Fruit fly (Drosophila melanogaster) whole organism, adult: ENCODE results near the gene CG42709.

Experiments used
- CG11617 ChIP-seq: fragments of 200-800 bp; sonication (Bioruptor generic); optimal IDR thresholded peaks from 2 replicates; lab custom pipeline; 2017; ENCODE audit warnings: mild to moderate bottlenecking, missing biosample characterization, missing genetic modification reagents, missing genetic modification characterization
- CG1620 ChIP-seq: fragments of 200-800 bp; sonication (Bioruptor generic); optimal IDR thresholded peaks from 2 replicates; lab custom pipeline; 2016; ENCODE audit warnings: missing biosample characterization, missing genetic modification characterization
- CG33017 ChIP-seq: fragments of 200-800 bp; sonication (Bioruptor generic); optimal IDR thresholded peaks from 2 replicates; lab custom pipeline; 2018; ENCODE audit warnings: missing biosample characterization, mild to moderate bottlenecking, missing genetic modification characterization, moderate library complexity
- CG5204 ChIP-seq: fragments of 200-800 bp; sonication (Bioruptor generic); optimal IDR thresholded peaks from 2 replicates; lab custom pipeline; 2016; ENCODE audit warnings: missing biosample characterization, missing genetic modification characterization
- CG7101 ChIP-seq: fragments of 200-800 bp; sonication (Bioruptor generic); optimal IDR thresholded peaks from 2 replicates; lab custom pipeline; 2018; ENCODE audit warnings: missing biosample characterization, mild to moderate bottlenecking, missing genetic modification characterization, moderate library complexity
- Clk ChIP-seq: fragments of 200-800 bp; sonication (Bioruptor generic); optimal IDR thresholded peaks from 2 replicates; lab custom pipeline; 2017; ENCODE audit warnings: missing biosample characterization, missing genetic modification characterization
- Hr96 ChIP-seq: fragments of 200-800 bp; sonication (Bioruptor generic); optimal IDR thresholded peaks from 2 replicates; lab custom pipeline; 2016; ENCODE audit warnings: missing biosample characterization, missing genetic modification characterization
- bab1 ChIP-seq: fragments of 200-800 bp; sonication (Bioruptor generic); optimal IDR thresholded peaks from 3 replicates; lab custom pipeline; 2019; ENCODE audit warnings: missing biosample characterization, mild to moderate bottlenecking, missing genetic modification characterization, moderate library complexity
- cic ChIP-seq: fragments of 200-800 bp; sonication (Bioruptor generic); optimal IDR thresholded peaks from 2 replicates; lab custom pipeline; 2017; ENCODE audit warnings: missing biosample characterization, mild to moderate bottlenecking, missing genetic modification characterization, moderate library complexity
- cnc ChIP-seq, 2 experiments: fragments of >200 bp; optimal IDR thresholded peaks; 2 replicates each; lab custom pipeline; 2017
- kay ChIP-seq: fragments of 200-800 bp; sonication (Bioruptor generic); peaks from one replicate; lab custom pipeline; 2016; ENCODE audit warnings: missing biosample characterization, missing genetic modification characterization, borderline replicate concordance
- pad ChIP-seq: fragments of 200-800 bp; sonication (Bioruptor generic); optimal IDR thresholded peaks from 3 replicates; lab custom pipeline; 2017; ENCODE audit warnings: missing biosample characterization, missing genetic modification characterization, mild to moderate bottlenecking, moderate library complexity, missing genetic modification reagents
- tj ChIP-seq: fragments of 200-800 bp; sonication (Bioruptor generic); optimal IDR thresholded peaks from 3 replicates; lab custom pipeline; 2017; ENCODE audit warnings: missing biosample characterization, mild to moderate bottlenecking, missing genetic modification characterization, moderate library complexity

dm6 chr3L:12803159-12804034, 13.4 kb downstream of the CG42709 start:
- TF ChIP-seq CG7101 (tag; lab: Kevin White, UChicago) (no peak), cnc (optimal IDR thresholded peaks at IDR 0.05; lab: Kevin White, UChicago) (no peak), CG1620 (no peak), CG5204 (GFP tag; lab: Kevin White, UChicago) (no peak), kay (peak; percentile 64), tj (peak; percentile 8), cic (GFP tag; lab: Kevin White, UChicago) (no peak), Clk (no peak), CG33017 (tag; lab: Kevin White, UChicago) (no peak), CG11617 (no peak), Hr96 (GFP tag; lab: Kevin White, UChicago) (no peak), pad (GFP tag; lab: Kevin White, UChicago) (no peak), bab1 (GFP tag; lab: Kevin White, UChicago) (no peak)
